Worm (Caenorhabditis elegans) whole organism, young adult: ENCODE measurements around the gene Y19D2B.2.

Experiments
- B0035.1 ChIP-seq: sonication (generic microtip); optimal IDR thresholded peaks from 2 replicates; lab custom pipeline; 2016; ENCODE audit warnings: missing genetic modification characterization, mild to moderate bottlenecking, missing compliant biosample characterization, missing genotype, missing genetic modification reagents
- D2030.7 ChIP-seq: fragments of 200-800 bp; sonication (Bioruptor generic); IDR thresholded peaks from 2 replicates; pipeline ENCODE4 v1.3.6; 2022; ENCODE audit warnings: missing genetic modification reagents, missing genetic modification characterization, missing compliant biosample characterization
- F10E7.11 ChIP-seq: sonication (generic microtip); optimal IDR thresholded peaks from 2 replicates; lab custom pipeline; 2017; ENCODE audit warnings: mild to moderate bottlenecking, missing genetic modification characterization, moderate library complexity, missing compliant biosample characterization
- F23B12.7 ChIP-seq: sonication (generic microtip); optimal IDR thresholded peaks from 2 replicates; lab custom pipeline; 2017; ENCODE audit warnings: missing genetic modification characterization, mild to moderate bottlenecking, missing compliant biosample characterization, antibody characterized with exemption, moderate library complexity; ENCODE audit not compliant: insufficient read depth
- F33H1.4 ChIP-seq: fragments of 200-800 bp; sonication (Bioruptor generic); IDR thresholded peaks from 2 replicates; pipeline ENCODE4 v1.3.6; 2022; ENCODE audit warnings: missing genetic modification reagents, missing genetic modification characterization, missing compliant biosample characterization
- F37B4.10 ChIP-seq: fragments of 200-800 bp; sonication (Bioruptor generic); IDR thresholded peaks from 2 replicates; pipeline ENCODE4 v1.3.6; 2022; ENCODE audit warnings: missing genetic modification characterization, missing compliant biosample characterization
- F39B2.1 ChIP-seq: fragments of 200-800 bp; sonication (Bioruptor generic); IDR thresholded peaks from 2 replicates; pipeline ENCODE4 v1.3.6; 2022; ENCODE audit warnings: missing genetic modification reagents, missing genetic modification characterization, missing compliant biosample characterization
- F57C9.4 ChIP-seq: sonication (generic microtip); optimal IDR thresholded peaks from 2 replicates; lab custom pipeline; 2017; ENCODE audit warnings: mild to moderate bottlenecking, missing genetic modification characterization, missing compliant biosample characterization
- Y79H2A.3 ChIP-seq: fragments of 200-800 bp; sonication (Bioruptor generic); conservative IDR thresholded peaks from 2 replicates; pipeline ENCODE4 v1.3.6; 2022; ENCODE audit warnings: missing genetic modification reagents, missing genetic modification characterization, missing compliant biosample characterization
- Y95B8A.8 ChIP-seq: fragments of 200-800 bp; sonication (Bioruptor generic); IDR thresholded peaks from 2 replicates; pipeline ENCODE4 v1.3.6; 2022; ENCODE audit warnings: missing genetic modification reagents, missing genetic modification characterization, missing compliant biosample characterization
- ZK185.1 ChIP-seq: sonication (generic microtip); optimal IDR thresholded peaks from 2 replicates; lab custom pipeline; 2016; ENCODE audit warnings: mild to moderate bottlenecking, missing genetic modification characterization, missing compliant biosample characterization; ENCODE audit not compliant: poor library complexity, severe bottlenecking
- ama-1 ChIP-seq, 3 experiments: fragments of 150-350 bp in 1 of 3; sonication (generic microtip) in 2 of 3; optimal IDR thresholded peaks; 2 replicates each; lab custom pipeline; 2014 to 2018; ENCODE audit warnings: missing biosample characterization in 2 of 3, missing genetic modification characterization in 2 of 3, missing genetic modification reagents in 2 of 3
- aptf-3 ChIP-seq: fragments of 200-800 bp; sonication (Bioruptor generic); IDR thresholded peaks from 2 replicates; pipeline ENCODE4 v1.3.6; 2022; ENCODE audit warnings: missing genetic modification characterization, missing compliant biosample characterization
- bed-2 ChIP-seq: fragments of 200-800 bp; sonication (Bioruptor generic); IDR thresholded peaks from 2 replicates; pipeline ENCODE4 v1.3.6; 2022; ENCODE audit warnings: missing genetic modification reagents, missing genetic modification characterization, missing compliant biosample characterization
- ccch-3 ChIP-seq: fragments of 200-800 bp; sonication (Bioruptor generic); optimal IDR thresholded peaks from 2 replicates; lab custom pipeline; 2018; ENCODE audit warnings: mild to moderate bottlenecking, missing genetic modification characterization, missing compliant biosample characterization
- cebp-1 ChIP-seq, 2 experiments: fragments of 200-800 bp in 1 of 2; sonication (Bioruptor generic) in 1 of 2; sonication (generic microtip) in 1 of 2; IDR thresholded peaks in 1 of 2; optimal IDR thresholded peaks in 1 of 2; 2 replicates each; pipeline versions ENCODE4 v1.3.6 to Lab custom; 2017 to 2022; ENCODE audit warnings: missing compliant biosample characterization in 2 of 2, missing genetic modification characterization in 2 of 2, mild to moderate bottlenecking in 1 of 2, missing genetic modification reagents in 1 of 2, moderate library complexity in 1 of 2
- dpl-1 ChIP-seq: fragments of 150-350 bp; optimal IDR thresholded peaks from 2 replicates; lab custom pipeline; 2014; ENCODE audit warnings: missing biosample characterization, missing genetic modification reagents, missing genetic modification characterization
- efl-1 ChIP-seq: fragments of 150-350 bp; optimal IDR thresholded peaks from 2 replicates; lab custom pipeline; 2014; ENCODE audit warnings: missing biosample characterization, missing genetic modification reagents, missing genetic modification characterization
- egl-18 ChIP-seq: fragments of 200-800 bp; sonication (Bioruptor generic); IDR thresholded peaks from 2 replicates; pipeline ENCODE4 v1.3.6; 2022; ENCODE audit warnings: missing genetic modification reagents, missing genetic modification characterization, missing compliant biosample characterization
- ekl-4 ChIP-seq: fragments of 200-800 bp; sonication (Bioruptor generic); IDR thresholded peaks from 2 replicates; pipeline ENCODE4 v1.3.6; 2022; ENCODE audit warnings: missing genetic modification reagents, missing genetic modification characterization, missing compliant biosample characterization
- fkh-3 ChIP-seq: sonication (generic microtip); optimal IDR thresholded peaks from 2 replicates; lab custom pipeline; 2016; ENCODE audit warnings: mild to moderate bottlenecking, missing genetic modification characterization, missing compliant biosample characterization
- hlh-26 ChIP-seq: fragments of 200-800 bp; sonication (Bioruptor generic); conservative IDR thresholded peaks from 2 replicates; pipeline ENCODE4 v1.3.6; 2022; ENCODE audit warnings: missing genetic modification reagents, missing genetic modification characterization, missing compliant biosample characterization
- hmg-20 ChIP-seq: fragments of 200-800 bp; sonication (Bioruptor generic); IDR thresholded peaks from 2 replicates; pipeline ENCODE4 v1.3.6; 2022; ENCODE audit warnings: missing genetic modification reagents, missing genetic modification characterization, missing compliant biosample characterization
- hsf-1 ChIP-seq: fragments of 200-800 bp; sonication (Bioruptor generic); IDR thresholded peaks from 2 replicates; pipeline ENCODE4 v1.3.6; 2022; ENCODE audit warnings: missing genetic modification reagents, missing genetic modification characterization, missing compliant biosample characterization
- lag-1 ChIP-seq: fragments of 200-800 bp; sonication (Bioruptor generic); IDR thresholded peaks from 2 replicates; pipeline ENCODE4 v1.3.6; 2022; ENCODE audit warnings: missing genetic modification reagents, missing genetic modification characterization, missing compliant biosample characterization
- lin-26 ChIP-seq: fragments of 200-800 bp; sonication (Bioruptor generic); IDR thresholded peaks from 2 replicates; pipeline ENCODE4 v1.3.6; 2022; ENCODE audit warnings: missing genetic modification reagents, missing genetic modification characterization, missing compliant biosample characterization
- lin-54 ChIP-seq: fragments of 200-800 bp; sonication (Bioruptor generic); optimal IDR thresholded peaks from 2 replicates; lab custom pipeline; 2018; ENCODE audit warnings: mild to moderate bottlenecking, missing genetic modification characterization, missing compliant biosample characterization
- lir-1 ChIP-seq: fragments of 200-800 bp; sonication (Bioruptor generic); conservative IDR thresholded peaks from 2 replicates; pipeline ENCODE4 v1.3.6; 2022; ENCODE audit warnings: missing genetic modification reagents, missing genetic modification characterization, missing compliant biosample characterization
- lsy-27 ChIP-seq: sonication (generic microtip); optimal IDR thresholded peaks from 2 replicates; lab custom pipeline; 2017; ENCODE audit warnings: missing genetic modification characterization, mild to moderate bottlenecking, missing compliant biosample characterization, antibody characterized with exemption, missing genotype, borderline replicate concordance; ENCODE audit not compliant: insufficient read depth
- madf-6 ChIP-seq: fragments of 200-800 bp; sonication (Bioruptor generic); IDR thresholded peaks from 2 replicates; pipeline ENCODE4 v1.3.6; 2022; ENCODE audit warnings: missing genetic modification reagents, missing genetic modification characterization, missing compliant biosample characterization
- madf-8 ChIP-seq: fragments of 200-800 bp; sonication (Bioruptor generic); conservative IDR thresholded peaks from 2 replicates; pipeline ENCODE4 v1.3.6; 2022; ENCODE audit warnings: missing genetic modification reagents, missing genetic modification characterization, missing compliant biosample characterization
- mcd-1 ChIP-seq: fragments of 200-800 bp; sonication (Bioruptor generic); IDR thresholded peaks from 2 replicates; pipeline ENCODE4 v1.3.6; 2022; ENCODE audit warnings: missing genetic modification reagents, missing genetic modification characterization, missing compliant biosample characterization
- mel-28 ChIP-seq: sonication (generic microtip); optimal IDR thresholded peaks from 2 replicates; lab custom pipeline; 2016; ENCODE audit warnings: borderline replicate concordance, mild to moderate bottlenecking, missing genetic modification characterization, missing compliant biosample characterization
- mes-4 ChIP-seq: sonication (generic microtip); optimal IDR thresholded peaks from 2 replicates; lab custom pipeline; 2016; ENCODE audit warnings: missing genotype, missing genetic modification characterization, missing compliant biosample characterization
- mxl-1 ChIP-seq: sonication (generic microtip); optimal IDR thresholded peaks from 2 replicates; lab custom pipeline; 2016; ENCODE audit warnings: missing genetic modification characterization, missing compliant biosample characterization
- pbrm-1 ChIP-seq: fragments of 200-800 bp; sonication (Bioruptor generic); IDR thresholded peaks from 2 replicates; pipeline ENCODE4 v1.3.6; 2022; ENCODE audit warnings: missing genetic modification reagents, missing genetic modification characterization, missing compliant biosample characterization
- pha-4 ChIP-seq: fragments of 150-350 bp; sonication (generic microtip); optimal IDR thresholded peaks from 2 replicates; lab custom pipeline; 2014; ENCODE audit warnings: missing biosample characterization, missing genetic modification reagents, missing genetic modification characterization
- rec-8 ChIP-seq, 2 experiments: sonication (generic microtip); optimal IDR thresholded peaks; 2 replicates each; lab custom pipeline; 2016; ENCODE audit warnings: mild to moderate bottlenecking in 2 of 2, missing genetic modification characterization in 2 of 2, missing genetic modification reagents in 2 of 2, missing genotype in 2 of 2, missing biosample characterization in 1 of 2, missing compliant biosample characterization in 1 of 2, moderate library complexity in 1 of 2
- snpc-3.4 ChIP-seq: sonication (generic microtip); optimal IDR thresholded peaks from 2 replicates; lab custom pipeline; 2017; ENCODE audit warnings: missing genetic modification characterization, mild to moderate bottlenecking, missing compliant biosample characterization, antibody characterized with exemption, moderate library complexity, missing genotype, missing genetic modification reagents
- somi-1 ChIP-seq: fragments of 200-800 bp; sonication (Bioruptor generic); optimal IDR thresholded peaks from 2 replicates; lab custom pipeline; 2018; ENCODE audit warnings: mild to moderate bottlenecking, missing genetic modification characterization, missing compliant biosample characterization
- tlf-1 ChIP-seq: fragments of 200-800 bp; sonication (Bioruptor generic); optimal IDR thresholded peaks from 2 replicates; lab custom pipeline; 2018; ENCODE audit warnings: mild to moderate bottlenecking, missing genetic modification characterization, missing compliant biosample characterization
- unc-130 ChIP-seq: sonication (generic microtip); optimal IDR thresholded peaks from 2 replicates; lab custom pipeline; 2016; ENCODE audit warnings: missing genetic modification reagents, missing genetic modification characterization, missing compliant biosample characterization
- zfh-2 ChIP-seq: fragments of 200-800 bp; sonication (Bioruptor generic); conservative IDR thresholded peaks from 2 replicates; pipeline ENCODE4 v1.3.6; 2022; ENCODE audit warnings: missing genetic modification reagents, missing genetic modification characterization, missing compliant biosample characterization
- zim-3 ChIP-seq: sonication (generic microtip); optimal IDR thresholded peaks from 2 replicates; lab custom pipeline; 2017; ENCODE audit warnings: mild to moderate bottlenecking, missing genetic modification characterization, moderate library complexity, missing compliant biosample characterization
- ztf-26 ChIP-seq: sonication (generic microtip); optimal IDR thresholded peaks from 2 replicates; lab custom pipeline; 2017; ENCODE audit warnings: missing genetic modification characterization, missing compliant biosample characterization
- ztf-6 ChIP-seq: fragments of 200-800 bp; sonication (Bioruptor generic); IDR thresholded peaks from 2 replicates; pipeline ENCODE4 v1.3.6; 2022; ENCODE audit warnings: missing genetic modification reagents, missing genetic modification characterization, missing compliant biosample characterization

Gene Y19D2B.2

ce11 chrII:10925804-10926570, 1.9 kb downstream of the Y19D2B.2 start, which contains the start of gene metr-1 (continued):
- TF ChIP-seq ztf-6 (GFP tag; lab: Robert Waterston, UW) (no peak), mel-28 (tag; lab: Kevin White, UChicago) (no peak), F10E7.11 (tag; lab: Kevin White, UChicago) (no peak), madf-8 (GFP tag; lab: Robert Waterston, UW) (0 out of 2 replicates have a peak, but pooled peaks have one; percentile 7), unc-130 (no peak), bed-2 (GFP tag; lab: Robert Waterston, UW) (peak; percentile 59; the same call in 1 of the 2 replicates), ama-1 (optimal IDR thresholded peaks at IDR 0.05; lab: Kevin White, UChicago) (peak; percentile 38), ama-1 (GFP tag; optimal IDR thresholded peaks at IDR 0.05; lab: Kevin White, UChicago) (no peak), egl-18 (GFP tag; lab: Robert Waterston, UW) (no peak), ccch-3 (GFP tag; lab: Kevin White, UChicago) (no peak), somi-1 (GFP tag; lab: Kevin White, UChicago) (no peak), dpl-1 (GFP tag; lab: Kevin White, UChicago) (peak; percentile 66), ekl-4 (GFP tag; lab: Robert Waterston, UW) (peak; percentile 22; the same call in 1 of the 2 replicates), madf-6 (GFP tag; lab: Robert Waterston, UW) (peak; percentile 70), F39B2.1 (GFP tag; lab: Robert Waterston, UW) (no peak), ztf-26 (tag; lab: Kevin White, UChicago) (no peak), lsy-27 (tag; lab: Kevin White, UChicago) (no peak), rec-8 (tag; optimal IDR thresholded peaks at IDR 0.05; lab: Kevin White, UChicago) (peak in 1 of 2 experiments; percentile 18), lir-1 (GFP tag; lab: Robert Waterston, UW) (no peak), pbrm-1 (GFP tag; lab: Robert Waterston, UW) (no peak), fkh-3 (tag; lab: Kevin White, UChicago) (no peak), F33H1.4 (peak; percentile 53), lag-1 (GFP tag; lab: Robert Waterston, UW) (no peak), ZK185.1 (tag; lab: Kevin White, UChicago) (peak; percentile 5), hmg-20 (GFP tag; lab: Robert Waterston, UW) (peak; percentile 35; the same call in 1 of the 2 replicates), zfh-2 (GFP tag; lab: Robert Waterston, UW) (no peak), D2030.7 (GFP tag; lab: Robert Waterston, UW) (no peak), F23B12.7 (tag; lab: Kevin White, UChicago) (no peak), F57C9.4 (tag; lab: Kevin White, UChicago) (no peak), tlf-1 (GFP tag; lab: Kevin White, UChicago) (no peak), B0035.1 (no peak), lin-26 (GFP tag; lab: Robert Waterston, UW) (no peak), mes-4 (no peak), F37B4.10 (GFP tag; lab: Robert Waterston, UW) (no peak), aptf-3 (GFP tag; lab: Robert Waterston, UW) (no peak), Y79H2A.3 (GFP tag; lab: Robert Waterston, UW) (no peak), efl-1 (GFP tag; lab: Kevin White, UChicago) (peak; percentile 92), snpc-3.4 (tag; lab: Kevin White, UChicago) (no peak), pha-4 (tag; lab: Kevin White, UChicago) (no peak), lin-54 (GFP tag; lab: Kevin White, UChicago) (peak; percentile 68), mxl-1 (tag; lab: Kevin White, UChicago) (no peak), zim-3 (tag; lab: Kevin White, UChicago) (no peak), Y95B8A.8 (GFP tag; lab: Robert Waterston, UW) (0 out of 2 replicates have a peak, but pooled peaks have one; percentile 42), mcd-1 (GFP tag; lab: Robert Waterston, UW) (peak; percentile 49; the same call in 1 of the 2 replicates), hlh-26 (GFP tag; lab: Robert Waterston, UW) (no peak), hsf-1 (GFP tag; lab: Robert Waterston, UW) (no peak), cebp-1 (GFP tag; IDR thresholded peaks at IDR 0.05; lab: Robert Waterston, UW) (no peak), cebp-1 (tag; optimal IDR thresholded peaks at IDR 0.05; lab: Kevin White, UChicago) (no peak)
